Fruit fly (Drosophila melanogaster) whole organism, embryonic: ENCODE measurements around the gene Drsl1.

ENCODE experiments used
- CG10979 ChIP-seq: fragments of 200-800 bp; sonication (Bioruptor generic); optimal IDR thresholded peaks from 2 replicates; lab custom pipeline; 2018; ENCODE audit warnings: missing biosample characterization, mild to moderate bottlenecking, missing genetic modification characterization, moderate library complexity
- CG31388 ChIP-seq: fragments of 200-800 bp; sonication (Bioruptor generic); optimal IDR thresholded peaks from 2 replicates; lab custom pipeline; 2016; ENCODE audit warnings: missing biosample characterization, missing genetic modification characterization
- CG4404 ChIP-seq: fragments of 200-800 bp; sonication (Bioruptor generic); IDR thresholded peaks from 2 replicates; pipeline ENCODE4 v1.3.6; 2022; ENCODE audit warnings: missing biosample characterization, missing genetic modification characterization
- CG9215 ChIP-seq: fragments of 200-800 bp; sonication (Bioruptor generic); IDR thresholded peaks from 2 replicates; pipeline ENCODE4 v1.3.6; 2022; ENCODE audit warnings: missing biosample characterization, missing genetic modification characterization
- Mes4 ChIP-seq: fragments of 200-800 bp; sonication (Bioruptor generic); optimal IDR thresholded peaks from 2 replicates; lab custom pipeline; 2016; ENCODE audit warnings: missing biosample characterization, missing genetic modification characterization
- Rx ChIP-seq: fragments of 200-800 bp; sonication (Bioruptor generic); IDR thresholded peaks from 2 replicates; pipeline ENCODE4 v1.3.6; 2022; ENCODE audit warnings: missing biosample characterization, missing genetic modification characterization
- Spps ChIP-seq: fragments of 200-800 bp; sonication (Bioruptor generic); optimal IDR thresholded peaks from 2 replicates; lab custom pipeline; 2018; ENCODE audit warnings: missing biosample characterization, mild to moderate bottlenecking, missing genetic modification characterization
- Usf ChIP-seq: fragments of 200-800 bp; sonication (Bioruptor generic); optimal IDR thresholded peaks from 2 replicates; lab custom pipeline; 2017; ENCODE audit warnings: missing genotype, missing biosample characterization, missing genetic modification characterization
- ac ChIP-seq: fragments of 200-800 bp; sonication (Bioruptor generic); optimal IDR thresholded peaks from 3 replicates; lab custom pipeline; 2017; ENCODE audit warnings: missing biosample characterization, mild to moderate bottlenecking, missing genetic modification characterization
- hb ChIP-seq: fragments of 200-800 bp; sonication (Bioruptor generic); IDR thresholded peaks from 3 replicates; pipeline ENCODE4 v1.3.6; 2022; ENCODE audit warnings: missing biosample characterization, missing genetic modification characterization; ENCODE audit not compliant: partially characterized antibody
- sisA ChIP-seq: fragments of 200-800 bp; sonication (Bioruptor generic); IDR thresholded peaks from 2 replicates; pipeline ENCODE4 v1.3.6; 2022; ENCODE audit warnings: missing biosample characterization, missing genetic modification characterization

DNA sequence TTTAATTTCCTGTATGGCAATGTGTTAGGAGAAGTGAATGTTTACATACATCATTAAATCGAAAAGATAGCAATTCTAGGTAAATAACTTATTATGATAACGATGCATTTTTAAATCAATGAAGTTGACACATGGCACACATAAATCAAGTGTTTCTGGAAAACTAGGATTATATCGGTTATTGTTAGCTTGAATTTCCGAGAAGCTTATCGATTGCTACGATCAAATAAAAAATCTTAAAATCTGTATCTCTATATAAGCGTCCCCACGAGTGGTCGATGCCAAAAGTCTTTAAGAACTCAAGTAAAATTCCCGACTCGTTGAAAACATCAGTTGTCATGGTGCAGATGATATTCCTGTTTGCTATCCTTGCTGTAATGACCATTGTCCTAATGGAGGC lies 20.9 kb downstream of the Drsl1 start, which contains the start of gene Drsl3:
- no peak for TF ChIP-seq ac (GFP tag; lab: Kevin White, UChicago)
- TF ChIP-seq hb (GFP tag; lab: Robert Waterston, UW), result no peak
- no peak for TF ChIP-seq sisA (GFP tag; lab: Robert Waterston, UW)
- TF ChIP-seq CG10979 (tag; lab: Kevin White, UChicago), result no peak
- TF ChIP-seq CG4404, result no peak
- TF ChIP-seq CG31388 (GFP tag; lab: Kevin White, UChicago), result no peak
- no peak for TF ChIP-seq CG9215 (GFP tag; lab: Robert Waterston, UW)
- no peak for TF ChIP-seq Usf (GFP tag; lab: Kevin White, UChicago)
- no peak for TF ChIP-seq Mes4 (GFP tag; lab: Kevin White, UChicago)
- TF ChIP-seq Spps (tag; lab: Kevin White, UChicago), result no peak
- TF ChIP-seq Rx (GFP tag; lab: Robert Waterston, UW), result no peak
